Worm (Caenorhabditis elegans) whole organism, L3 larva: Measurements from ENCODE around the gene H25K10.4.

Experiments used
- aly-2 ChIP-seq: fragments of 150-350 bp; optimal IDR thresholded peaks from 2 replicates; lab custom pipeline; 2014; ENCODE audit warnings: missing biosample characterization, missing genetic modification characterization
- lin-39 ChIP-seq: fragments of 150-350 bp; optimal IDR thresholded peaks from 2 replicates; lab custom pipeline; 2018; ENCODE audit warnings: missing biosample characterization, missing genetic modification reagents, missing genetic modification characterization
- lsy-12 ChIP-seq: sonication (generic microtip); optimal IDR thresholded peaks from 2 replicates; lab custom pipeline; 2016; ENCODE audit warnings: mild to moderate bottlenecking, missing genetic modification characterization, missing compliant biosample characterization
- nhr-67 ChIP-seq: fragments of 150-350 bp; optimal IDR thresholded peaks from 2 replicates; lab custom pipeline; 2014; ENCODE audit warnings: missing biosample characterization, missing genetic modification characterization
- tbx-2 ChIP-seq: sonication (generic microtip); optimal IDR thresholded peaks from 2 replicates; lab custom pipeline; 2016; ENCODE audit warnings: mild to moderate bottlenecking, missing genetic modification characterization, missing compliant biosample characterization

- TF ChIP-seq nhr-67 (tag; lab: Kevin White, UChicago) = no peak
- no peak for TF ChIP-seq aly-2
- TF ChIP-seq lin-39 (tag; lab: Kevin White, UChicago) = no peak
- TF ChIP-seq tbx-2 (tag; lab: Kevin White, UChicago) = no peak
- TF ChIP-seq lsy-12 (tag; lab: Kevin White, UChicago) = no peak
Observed at ce11 chrIV:16233028-16233427, 7.2 kb downstream of the H25K10.4 start, which contains the start of the genes hpa-1 and irld-39.
